In the genomic region with DNA sequence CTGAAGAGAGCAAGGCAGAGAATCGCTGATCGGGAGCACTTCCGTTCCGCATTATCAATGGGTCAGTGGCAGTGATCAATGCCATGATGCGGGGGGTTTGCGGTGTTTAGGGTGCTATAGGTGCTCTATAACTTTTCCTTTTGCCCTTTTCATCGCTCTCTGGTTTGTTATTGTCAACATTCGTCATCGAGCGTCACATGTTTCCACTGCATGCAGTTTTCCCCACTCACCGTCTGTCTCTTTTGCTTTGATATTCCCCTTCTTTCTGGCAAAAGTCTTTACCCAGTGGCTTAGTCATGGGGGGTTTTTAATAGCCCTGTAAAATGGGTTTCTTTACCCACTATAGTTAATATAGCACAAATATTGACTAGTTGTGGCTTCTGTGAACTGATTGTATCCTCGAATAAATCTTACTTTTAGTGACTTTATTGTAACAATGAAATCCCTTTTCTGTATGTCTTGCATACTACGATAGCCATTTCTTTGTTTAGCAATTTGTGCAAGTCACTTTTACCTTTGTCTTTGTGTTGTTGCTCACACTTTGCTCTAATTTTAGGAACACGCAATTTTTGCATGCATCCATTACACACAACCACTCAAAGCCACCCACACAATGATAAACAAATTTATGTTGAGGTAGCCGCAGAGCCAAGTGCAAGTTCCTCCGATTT, we compare ENCODE assay signal across 2 fruit fly cellular contexts.
TF ChIP-seq lines count a peak whose summit lies in the region.

No protein-coding gene starts in this region.

TF ChIP-seq in whole organism, adult, 20 proteins besides CTCF, POLR2A, EP300 and RAD21 (continued from another document):
- peak; percentile 47 for TF ChIP-seq CG33017 (tag; optimal IDR thresholded peaks at IDR 0.05; lab: Kevin White, UChicago)
- TF ChIP-seq CG7101 (tag; optimal IDR thresholded peaks at IDR 0.05; lab: Kevin White, UChicago): peak; percentile 40
- no peak for TF ChIP-seq bab1 (GFP tag; optimal IDR thresholded peaks at IDR 0.05; lab: Kevin White, UChicago)

TF ChIP-seq in whole organism, embryonic, 481 proteins besides CTCF, POLR2A, EP300 and RAD21 (continued from another document):
- TF ChIP-seq CG6813 (GFP tag; optimal IDR thresholded peaks at IDR 0.05; lab: Kevin White, UChicago): no peak
- no peak for TF ChIP-seq Max (GFP tag; optimal IDR thresholded peaks at IDR 0.05; lab: Kevin White, UChicago)
- TF ChIP-seq CG9932 (GFP tag; IDR thresholded peaks at IDR 0.05; lab: Robert Waterston, UW): no peak
- TF ChIP-seq slp2 (GFP tag; optimal IDR thresholded peaks at IDR 0.05; lab: Kevin White, UChicago): no peak
- no peak for TF ChIP-seq CG12391 (tag; optimal IDR thresholded peaks at IDR 0.05; lab: Kevin White, UChicago)
- TF ChIP-seq scrt (GFP tag; optimal IDR thresholded peaks at IDR 0.05; lab: Kevin White, UChicago): no peak
- TF ChIP-seq CG13424 (tag; optimal IDR thresholded peaks at IDR 0.05; lab: Kevin White, UChicago): no peak
- TF ChIP-seq Blimp-1 (GFP tag; optimal IDR thresholded peaks at IDR 0.05; lab: Kevin White, UChicago): peak; percentile 2
- TF ChIP-seq Med (GFP tag; lab: Kevin White, UChicago): peak; percentile 68
- TF ChIP-seq sug (tag; optimal IDR thresholded peaks at IDR 0.05; lab: Kevin White, UChicago): peak; percentile 11
